In genomic region chrX:5924378-5924777, dm6 we compare ENCODE assay signal across 3 fruit fly cellular contexts.
TF ChIP-seq lines count a peak whose summit lies in the region.

No protein-coding gene starts in this region.

- no peak for TF ChIP-seq CTCF in whole organism, embryonic (GFP tag; optimal IDR thresholded peaks at IDR 0.05; lab: Kevin White, UChicago)

TF ChIP-seq in whole organism, embryonic, 481 proteins besides CTCF, POLR2A, EP300 and RAD21 (continues in another document):
- TF ChIP-seq Meics (GFP tag; optimal IDR thresholded peaks at IDR 0.05; lab: Kevin White, UChicago), result peak; percentile 28
- TF ChIP-seq jigr1 (GFP tag; IDR thresholded peaks at IDR 0.05; lab: Robert Waterston, UW), result no peak
- 0 out of 2 replicates have a peak, but pooled peaks have one; percentile 14 for TF ChIP-seq CG6689 (GFP tag; IDR thresholded peaks at IDR 0.05; lab: Robert Waterston, UW)
- 0 out of 3 replicates have a peak, but pooled peaks have one; percentile 25 for TF ChIP-seq gce (GFP tag; IDR thresholded peaks at IDR 0.05; lab: Robert Waterston, UW)
- TF ChIP-seq lola (GFP tag; optimal IDR thresholded peaks at IDR 0.05; lab: Kevin White, UChicago), result peak in 1 of 3 experiments; percentile 8
- 0 out of 3 replicates have a peak, but pooled peaks have one; percentile 29 for TF ChIP-seq CG7357 (GFP tag; IDR thresholded peaks at IDR 0.05; lab: Robert Waterston, UW)
- TF ChIP-seq ind (GFP tag; optimal IDR thresholded peaks at IDR 0.05; lab: Kevin White, UChicago), result peak; percentile 18
- TF ChIP-seq Hmr (GFP tag; optimal IDR thresholded peaks at IDR 0.05; lab: Kevin White, UChicago), result peak; percentile 2
- peak; percentile 39 for TF ChIP-seq Ptx1 (GFP tag; IDR thresholded peaks at IDR 0.05; lab: Robert Waterston, UW)
- peak; percentile 59 for TF ChIP-seq row (GFP tag; IDR thresholded peaks at IDR 0.05; lab: Robert Waterston, UW)
- peak; percentile 32 for TF ChIP-seq CG18262 (tag; optimal IDR thresholded peaks at IDR 0.05; lab: Kevin White, UChicago)
- TF ChIP-seq unpg (GFP tag; optimal IDR thresholded peaks at IDR 0.05; lab: Kevin White, UChicago), result peak; percentile 45
- TF ChIP-seq D (optimal IDR thresholded peaks at IDR 0.05; lab: Kevin White, UChicago), result no peak
- TF ChIP-seq D (GFP tag; optimal IDR thresholded peaks at IDR 0.05; lab: Kevin White, UChicago), result peak; percentile 17
- TF ChIP-seq CG2712 (tag; optimal IDR thresholded peaks at IDR 0.05; lab: Kevin White, UChicago), result peak; percentile 18
- TF ChIP-seq slp2 (GFP tag; optimal IDR thresholded peaks at IDR 0.05; lab: Kevin White, UChicago), result no peak
- TF ChIP-seq NC2α (GFP tag; optimal IDR thresholded peaks at IDR 0.05; lab: Kevin White, UChicago), result no peak
- peak; percentile 23 for TF ChIP-seq fd96Cb (tag; optimal IDR thresholded peaks at IDR 0.05; lab: Kevin White, UChicago)
- no peak for TF ChIP-seq BtbVII (GFP tag; optimal IDR thresholded peaks at IDR 0.05; lab: Kevin White, UChicago)
- peak; percentile 38 for TF ChIP-seq CG7839 (tag; optimal IDR thresholded peaks at IDR 0.05; lab: Kevin White, UChicago)
- TF ChIP-seq gsb-n (tag; optimal IDR thresholded peaks at IDR 0.05; lab: Kevin White, UChicago), result peak; percentile 2
- TF ChIP-seq E2f2 (GFP tag; IDR thresholded peaks at IDR 0.05; lab: Robert Waterston, UW), result 0 out of 2 replicates have a peak, but pooled peaks have one; percentile 14
- TF ChIP-seq CG8924 (tag; optimal IDR thresholded peaks at IDR 0.05; lab: Kevin White, UChicago), result peak; percentile 2
- TF ChIP-seq CG18599 (GFP tag; optimal IDR thresholded peaks at IDR 0.05; lab: Kevin White, UChicago), result peak; percentile 53
- peak; percentile 34 for TF ChIP-seq ATbp (GFP tag; optimal IDR thresholded peaks at IDR 0.05; lab: Kevin White, UChicago)
- TF ChIP-seq CG11085 (GFP tag; IDR thresholded peaks at IDR 0.05; lab: Robert Waterston, UW), result no peak
- peak; percentile 15; the same call in 1 of the 3 replicates for TF ChIP-seq tgo (GFP tag; IDR thresholded peaks at IDR 0.05; lab: Robert Waterston, UW)
- peak; percentile 40 for TF ChIP-seq dmrt99B (tag; optimal IDR thresholded peaks at IDR 0.05; lab: Kevin White, UChicago)
- TF ChIP-seq CG17612 (GFP tag; IDR thresholded peaks at IDR 0.05; lab: Robert Waterston, UW), result no peak

TF ChIP-seq in whole organism, prepupa, 60 proteins besides CTCF, POLR2A, EP300 and RAD21 (continues in another document):
- TF ChIP-seq CG11762 (GFP tag; optimal IDR thresholded peaks at IDR 0.05; lab: Kevin White, UChicago; ENCODE audit: insufficient read depth) (peak; percentile 45), Met (GFP tag; optimal IDR thresholded peaks at IDR 0.05; lab: Kevin White, UChicago) (no peak), CG6276 (GFP tag; optimal IDR thresholded peaks at IDR 0.05; lab: Kevin White, UChicago) (peak; percentile 56), dac (GFP tag; optimal IDR thresholded peaks at IDR 0.05; lab: Kevin White, UChicago) (no peak), CG6854 (GFP tag; optimal IDR thresholded peaks at IDR 0.05; lab: Kevin White, UChicago) (no peak), vri (GFP tag; optimal IDR thresholded peaks at IDR 0.05; lab: Kevin White, UChicago) (no peak), CG7368 (GFP tag; optimal IDR thresholded peaks at IDR 0.05; lab: Kevin White, UChicago) (no peak), CG32006 (GFP tag; optimal IDR thresholded peaks at IDR 0.05; lab: Kevin White, UChicago) (peak; percentile 62), achi (GFP tag; optimal IDR thresholded peaks at IDR 0.05; lab: Kevin White, UChicago) (peak; percentile 65), CG15336 (GFP tag; IDR thresholded peaks at IDR 0.05; lab: Robert Waterston, UW) (peak; percentile 72), Ets21C (GFP tag; optimal IDR thresholded peaks at IDR 0.05; lab: Kevin White, UChicago) (no peak), acj6 (GFP tag; optimal IDR thresholded peaks at IDR 0.05; lab: Kevin White, UChicago) (peak; percentile 37), CG6163 (GFP tag; IDR thresholded peaks at IDR 0.05; lab: Robert Waterston, UW) (peak; percentile 75; the same call in 2 of the 3 replicates), dsx (GFP tag; optimal IDR thresholded peaks at IDR 0.05; lab: Kevin White, UChicago; ENCODE audit: poor library complexity, severe bottlenecking) (no peak), Ets96B (tag; optimal IDR thresholded peaks at IDR 0.05; lab: Kevin White, UChicago) (peak; percentile 7), salr (GFP tag; optimal IDR thresholded peaks at IDR 0.05; lab: Kevin White, UChicago) (peak in 1 of 2 experiments; percentile 58), Hr38 (GFP tag; optimal IDR thresholded peaks at IDR 0.05; lab: Kevin White, UChicago) (no peak), OdsH (GFP tag; optimal IDR thresholded peaks at IDR 0.05; lab: Kevin White, UChicago) (peak; percentile 54), Gug (GFP tag; IDR thresholded peaks at IDR 0.05; lab: Robert Waterston, UW) (peak; percentile 68), CG3919 (GFP tag; optimal IDR thresholded peaks at IDR 0.05; lab: Kevin White, UChicago) (peak; percentile 56), CG11294 (GFP tag; IDR thresholded peaks at IDR 0.05; lab: Robert Waterston, UW) (no peak; the same call in 1 of the 2 replicates), CG10669 (GFP tag; optimal IDR thresholded peaks at IDR 0.05; lab: Kevin White, UChicago) (no peak), Eip78C (GFP tag; lab: Kevin White, UChicago) (peak; percentile 76), CG10631 (GFP tag; optimal IDR thresholded peaks at IDR 0.05; lab: Kevin White, UChicago) (peak; percentile 75), CG6808 (GFP tag; optimal IDR thresholded peaks at IDR 0.05; lab: Kevin White, UChicago) (peak; percentile 17), esn (GFP tag; optimal IDR thresholded peaks at IDR 0.05; lab: Kevin White, UChicago) (no peak), Blimp-1 (GFP tag; optimal IDR thresholded peaks at IDR 0.05; lab: Kevin White, UChicago) (no peak), CG8319 (GFP tag; optimal IDR thresholded peaks at IDR 0.05; lab: Kevin White, UChicago) (no peak), CG1621 (tag; optimal IDR thresholded peaks at IDR 0.05; lab: Kevin White, UChicago) (no peak), CG8119 (GFP tag; IDR thresholded peaks at IDR 0.05; lab: Robert Waterston, UW) (peak; percentile 77), Lpt (GFP tag; optimal IDR thresholded peaks at IDR 0.05; lab: Kevin White, UChicago) (peak; percentile 71), CG16779 (tag; optimal IDR thresholded peaks at IDR 0.05; lab: Kevin White, UChicago) (peak; percentile 6), lz (GFP tag; optimal IDR thresholded peaks at IDR 0.05; lab: Kevin White, UChicago) (no peak)

TF ChIP-seq in whole organism, pupa, 21 proteins besides CTCF, POLR2A, EP300 and RAD21:
- peak; percentile 26 for TF ChIP-seq CG8159 (tag; optimal IDR thresholded peaks at IDR 0.05; lab: Kevin White, UChicago)
- TF ChIP-seq CG13204 (GFP tag; optimal IDR thresholded peaks at IDR 0.05; lab: Kevin White, UChicago), result no peak
- peak; percentile 65 for TF ChIP-seq Ets98B (GFP tag; IDR thresholded peaks at IDR 0.05; lab: Robert Waterston, UW)
- TF ChIP-seq CG34367 (tag; optimal IDR thresholded peaks at IDR 0.05; lab: Kevin White, UChicago), result peak; percentile 37
- TF ChIP-seq CG9948 (tag; optimal IDR thresholded peaks at IDR 0.05; lab: Kevin White, UChicago), result peak; percentile 59
- TF ChIP-seq Pif1A (GFP tag; optimal IDR thresholded peaks at IDR 0.05; lab: Kevin White, UChicago), result peak; percentile 54
- TF ChIP-seq CG12605 (GFP tag; IDR thresholded peaks at IDR 0.05; lab: Robert Waterston, UW), result peak; percentile 67
- TF ChIP-seq CG8301 (tag; optimal IDR thresholded peaks at IDR 0.05; lab: Kevin White, UChicago), result peak; percentile 84
- no peak for TF ChIP-seq EcR (GFP tag; optimal IDR thresholded peaks at IDR 0.05; lab: Kevin White, UChicago)
- TF ChIP-seq CG14655 (GFP tag; optimal IDR thresholded peaks at IDR 0.05; lab: Kevin White, UChicago), result peak; percentile 91
- no peak for TF ChIP-seq gl (tag; optimal IDR thresholded peaks at IDR 0.05; lab: Kevin White, UChicago)
- no peak for TF ChIP-seq CG15710 (tag; optimal IDR thresholded peaks at IDR 0.05; lab: Kevin White, UChicago)
- TF ChIP-seq CG17806 (tag; optimal IDR thresholded peaks at IDR 0.05; lab: Kevin White, UChicago), result peak; percentile 42
- peak; percentile 59; the same call in 2 of the 3 replicates for TF ChIP-seq fd96Ca (GFP tag; IDR thresholded peaks at IDR 0.05; lab: Robert Waterston, UW)
- TF ChIP-seq Snoo (tag; optimal IDR thresholded peaks at IDR 0.05; lab: Kevin White, UChicago), result no peak
- no peak for TF ChIP-seq CG10348 (GFP tag; IDR thresholded peaks at IDR 0.05; lab: Robert Waterston, UW)
- TF ChIP-seq rn (GFP tag; IDR thresholded peaks at IDR 0.05; lab: Robert Waterston, UW), result 0 out of 2 replicates have a peak, but pooled peaks have one; percentile 33
- TF ChIP-seq Pif1B (GFP tag; optimal IDR thresholded peaks at IDR 0.05; lab: Kevin White, UChicago), result peak; percentile 64
- peak; percentile 31 for TF ChIP-seq D1 (tag; optimal IDR thresholded peaks at IDR 0.05; lab: Kevin White, UChicago)
- peak; percentile 82 for TF ChIP-seq CG4496 (GFP tag; IDR thresholded peaks at IDR 0.05; lab: Robert Waterston, UW)
- TF ChIP-seq CG32121 (GFP tag; IDR thresholded peaks at IDR 0.05; lab: Robert Waterston, UW), result 0 out of 2 replicates have a peak, but pooled peaks have one; percentile 14

Comparison
In these comparisons a context has a peak if more than half of its experiments do, and no peak if none do; other contexts are left out.
1. Of the 7 proteins assayed by ChIP-seq in both whole organism, embryonic and whole organism, prepupa: peak only in whole organism, embryonic: Blimp-1 and Sox102F; only in whole organism, prepupa: CG16779, Gug and Lpt; in both: none; in neither: 2.